Worm (Caenorhabditis elegans): ENCODE data around the gene F46F5.16.

The F46F5.16 gene

ce11 chrII:786938-787337 lies at the start of gene F46F5.16:
Gene F46F5.16, plus strand, starts transcription at chrII:787238.
- TF ChIP-seq attf-5 (GFP tag; optimal IDR thresholded peaks at IDR 0.05) (no peak), nhr-27 (tag; optimal IDR thresholded peaks at IDR 0.05) (no peak), F55B11.4 (tag; optimal IDR thresholded peaks at IDR 0.05; ENCODE audit: borderline replicate concordance, insufficient read depth) (no peak), B0336.3 (GFP tag; IDR thresholded peaks at IDR 0.05) (no peak), lin-54 (GFP tag; optimal IDR thresholded peaks at IDR 0.05) (no peak), hsf-1 (GFP tag; IDR thresholded peaks at IDR 0.05) (no peak), bed-1 (GFP tag; IDR thresholded peaks at IDR 0.05) (no peak), ztf-25 (GFP tag; IDR thresholded peaks at IDR 0.05) (no peak), B0035.1 (tag; optimal IDR thresholded peaks at IDR 0.05) (no peak), hlh-12 (tag; optimal IDR thresholded peaks at IDR 0.05) (no peak), F37B4.10 (GFP tag; IDR thresholded peaks at IDR 0.05) (no peak), nhr-90 (tag; optimal IDR thresholded peaks at IDR 0.05) (no peak), ztf-18 (tag; optimal IDR thresholded peaks at IDR 0.05) (no peak), ceh-58 (GFP tag; IDR thresholded peaks at IDR 0.05) (no peak), lin-40 (tag; optimal IDR thresholded peaks at IDR 0.05) (no peak), attf-6 (GFP tag; IDR thresholded peaks at IDR 0.05) (no peak)

DNA sequence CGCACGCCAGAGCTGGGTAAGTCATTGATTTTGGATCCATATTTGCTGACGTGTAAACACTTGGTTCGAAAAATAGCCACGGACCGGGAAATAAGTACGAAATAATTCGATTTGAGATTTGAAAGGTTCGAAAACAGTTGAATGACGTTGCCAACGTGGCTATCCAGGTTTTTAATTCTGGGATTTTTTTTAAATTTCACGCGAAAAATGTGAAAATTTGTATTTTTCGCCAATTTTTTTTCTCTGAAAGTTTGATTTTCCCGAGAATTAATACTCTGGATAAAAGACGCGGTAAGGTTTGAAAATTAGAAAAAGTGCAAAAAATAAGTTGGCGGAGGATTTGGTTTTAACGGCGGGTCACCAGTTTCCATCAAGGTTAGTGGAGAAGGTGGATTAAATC lies 46.2 kb upstream of the F46F5.16 start, which contains the start of gene fbxc-48:
Gene fbxc-48, minus strand, starts transcription at position 101 of the 400 bp plus-strand sequence.
- TF ChIP-seq F57A8.1 (GFP tag; optimal IDR thresholded peaks at IDR 0.05) = no peak
- TF ChIP-seq chd-7 (tag; optimal IDR thresholded peaks at IDR 0.05) = no peak

DNA sequence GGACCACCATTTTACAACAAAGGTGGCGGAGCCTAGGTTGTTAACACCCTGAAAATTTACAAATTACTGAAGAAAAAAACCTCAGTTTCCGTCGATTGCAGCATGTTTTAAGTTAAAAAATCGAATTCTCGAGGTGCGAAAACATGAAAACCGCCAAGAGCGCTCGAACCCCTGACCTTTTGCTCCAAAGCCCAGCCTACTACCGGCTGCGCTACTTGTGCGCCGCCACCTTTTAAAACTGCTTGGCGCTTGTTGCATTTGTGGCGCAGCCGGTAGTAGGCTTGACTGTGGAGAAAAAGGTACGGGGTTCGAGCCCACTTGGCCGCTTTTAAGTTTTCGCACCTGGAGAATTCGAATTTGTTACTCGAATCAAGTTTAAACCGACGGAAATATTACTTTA lies 36.9 kb upstream of the F46F5.16 start, which contains the start of gene snt-6:
Gene snt-6, minus strand, starts transcription at position 58 of the 400 bp plus-strand sequence.
- TF ChIP-seq die-1 (tag; optimal IDR thresholded peaks at IDR 0.05) = no peak
- peak; percentile 19 for TF ChIP-seq tbp1 (GFP tag; optimal IDR thresholded peaks at IDR 0.05)
- no peak for TF ChIP-seq F33H1.4 (GFP tag; IDR thresholded peaks at IDR 0.05)
- TF ChIP-seq Y53G8AR.9 (GFP tag; conservative IDR thresholded peaks at IDR 0.05) = no peak
- peak; percentile 52 for TF ChIP-seq zfh-2 (GFP tag; conservative IDR thresholded peaks at IDR 0.05)
- no peak for TF ChIP-seq madf-8 (GFP tag; conservative IDR thresholded peaks at IDR 0.05)
- TF ChIP-seq bed-1 (GFP tag; IDR thresholded peaks at IDR 0.05) = no peak
- peak; percentile 51; the same call in 1 of the 2 replicates for TF ChIP-seq pbrm-1 (GFP tag; IDR thresholded peaks at IDR 0.05)
- no peak for TF ChIP-seq hmg-1.2 (GFP tag; IDR thresholded peaks at IDR 0.05)
- TF ChIP-seq B0336.3 (GFP tag; IDR thresholded peaks at IDR 0.05) = no peak
- TF ChIP-seq nfya-2 (GFP tag; IDR thresholded peaks at IDR 0.05) = no peak

- TF ChIP-seq B0261.1 (tag; optimal IDR thresholded peaks at IDR 0.05) (peak; percentile 48), dox-1 (GFP tag; IDR thresholded peaks at IDR 0.05) (no peak), tbp1 (GFP tag; optimal IDR thresholded peaks at IDR 0.05) (peak; percentile 76), nhr-27 (tag; optimal IDR thresholded peaks at IDR 0.05) (no peak), lin-26 (GFP tag; IDR thresholded peaks at IDR 0.05) (peak; percentile 15; the same call in 1 of the 2 replicates), rpc-1 (optimal IDR thresholded peaks at IDR 0.05) (peak; percentile 30), rpc-1 (tag; optimal IDR thresholded peaks at IDR 0.05) (peak; percentile 67)
Observed at ce11 chrII:751850-752249, 35.2 kb upstream of the F46F5.16 start.

- TF ChIP-seq tbx-9 (tag; optimal IDR thresholded peaks at IDR 0.05; ENCODE audit: borderline replicate concordance) (no peak), nfya-1 (tag; optimal IDR thresholded peaks at IDR 0.05; ENCODE audit: borderline replicate concordance, insufficient read depth) (no peak), somi-1 (GFP tag; optimal IDR thresholded peaks at IDR 0.05) (no peak), B0261.1 (tag; optimal IDR thresholded peaks at IDR 0.05) (peak; percentile 32), rpc-1 (optimal IDR thresholded peaks at IDR 0.05) (peak; percentile 40), rpc-1 (tag; optimal IDR thresholded peaks at IDR 0.05) (peak; percentile 59), tbp1 (GFP tag; optimal IDR thresholded peaks at IDR 0.05) (peak; percentile 72), ztf-6 (GFP tag; IDR thresholded peaks at IDR 0.05) (no peak), gei-17 (GFP tag; optimal IDR thresholded peaks at IDR 0.05) (no peak), B0019.2 (GFP tag; conservative IDR thresholded peaks at IDR 0.05) (no peak), hrde-1 (tag; optimal IDR thresholded peaks at IDR 0.05; ENCODE audit: borderline replicate concordance) (no peak), egrh-3 (GFP tag; IDR thresholded peaks at IDR 0.05) (no peak)
Observed at ce11 chrII:753469-753868, 33.6 kb upstream of the F46F5.16 start.
